Fruit fly (Drosophila melanogaster) whole organism, embryonic: Measurements from ENCODE around the gene CG42571.

Experiments used
- Antp ChIP-seq: fragments of 200-800 bp; sonication (Bioruptor generic); optimal IDR thresholded peaks from 3 replicates; lab custom pipeline; 2016; ENCODE audit warnings: missing biosample characterization, missing genetic modification characterization
- Atf6 ChIP-seq: fragments of 200-800 bp; sonication (Bioruptor generic); IDR thresholded peaks from 2 replicates; pipeline ENCODE4 v1.3.6; 2022; ENCODE audit warnings: missing biosample characterization, missing genetic modification characterization
- CG10979 ChIP-seq: fragments of 200-800 bp; sonication (Bioruptor generic); optimal IDR thresholded peaks from 2 replicates; lab custom pipeline; 2018; ENCODE audit warnings: missing biosample characterization, mild to moderate bottlenecking, missing genetic modification characterization, moderate library complexity
- CG11504 ChIP-seq: fragments of 200-800 bp; sonication (Bioruptor generic); optimal IDR thresholded peaks from 3 replicates; lab custom pipeline; 2019; ENCODE audit warnings: missing biosample characterization, mild to moderate bottlenecking, missing genetic modification characterization, moderate library complexity
- CG14860 ChIP-seq: fragments of 200-800 bp; sonication (Bioruptor generic); IDR thresholded peaks from 3 replicates; pipeline ENCODE4 v1.3.6; 2022; ENCODE audit warnings: missing biosample characterization, missing genetic modification characterization; ENCODE audit not compliant: partially characterized antibody
- CG15073 ChIP-seq: fragments of 200-800 bp; sonication (Bioruptor generic); optimal IDR thresholded peaks from 2 replicates; lab custom pipeline; 2016; ENCODE audit warnings: missing biosample characterization, missing genetic modification characterization
- CG17829 ChIP-seq: fragments of 200-800 bp; optimal IDR thresholded peaks from 2 replicates; lab custom pipeline; 2019; ENCODE audit warnings: missing biosample characterization, mild to moderate bottlenecking, missing genetic modification characterization, moderate library complexity
- CG2889 ChIP-seq: fragments of 200-800 bp; sonication (Bioruptor generic); IDR thresholded peaks from 3 replicates; pipeline ENCODE4 v1.3.6; 2022; ENCODE audit warnings: missing biosample characterization, missing genetic modification characterization
- CG31224 ChIP-seq: fragments of 200-800 bp; sonication (Bioruptor generic); IDR thresholded peaks from 2 replicates; pipeline ENCODE4 v1.3.6; 2022; ENCODE audit warnings: missing biosample characterization, missing genetic modification characterization
- CG3407 ChIP-seq: fragments of 200-800 bp; sonication (Bioruptor generic); optimal IDR thresholded peaks from 2 replicates; lab custom pipeline; 2018; ENCODE audit warnings: missing biosample characterization, mild to moderate bottlenecking, missing genetic modification characterization
- CG34422 ChIP-seq: fragments of 200-800 bp; sonication (Bioruptor generic); IDR thresholded peaks from 3 replicates; pipeline ENCODE4 v1.3.6; 2022; ENCODE audit warnings: missing biosample characterization, missing genetic modification characterization
- CG42726 ChIP-seq: fragments of 200-800 bp; sonication (Bioruptor generic); IDR thresholded peaks from 2 replicates; pipeline ENCODE4 v1.3.6; 2022; ENCODE audit warnings: missing biosample characterization, missing genetic modification characterization; ENCODE audit not compliant: partially characterized antibody
- CG4282 ChIP-seq: fragments of 200-800 bp; sonication (Bioruptor generic); optimal IDR thresholded peaks from 2 replicates; lab custom pipeline; 2016; ENCODE audit warnings: missing biosample characterization, missing genetic modification characterization
- CG4707 ChIP-seq: fragments of 200-800 bp; sonication (Bioruptor generic); optimal IDR thresholded peaks from 2 replicates; lab custom pipeline; 2018; ENCODE audit warnings: missing biosample characterization, mild to moderate bottlenecking, missing genetic modification characterization, moderate library complexity
- CG7372 ChIP-seq: fragments of 200-800 bp; sonication (Bioruptor generic); IDR thresholded peaks from 2 replicates; pipeline ENCODE4 v1.3.6; 2022; ENCODE audit warnings: missing biosample characterization, missing genetic modification characterization
- CG7839 ChIP-seq: fragments of 200-800 bp; sonication (Bioruptor generic); optimal IDR thresholded peaks from 3 replicates; lab custom pipeline; 2018; ENCODE audit warnings: missing biosample characterization, mild to moderate bottlenecking, missing genetic modification characterization, moderate library complexity
- Dfd ChIP-seq, 2 experiments: fragments of >200 bp; optimal IDR thresholded peaks; 2 replicates each; lab custom pipeline; 2017; ENCODE audit warnings: missing biosample characterization in 2 of 2, missing genetic modification characterization in 2 of 2
- Dip3 ChIP-seq: fragments of 200-800 bp; sonication (Bioruptor generic); optimal IDR thresholded peaks from 3 replicates; lab custom pipeline; 2016; ENCODE audit warnings: missing biosample characterization, missing genetic modification characterization
- Doc2 ChIP-seq: fragments of 200-800 bp; sonication (Bioruptor generic); IDR thresholded peaks from 2 replicates; pipeline ENCODE4 v1.3.6; 2022; ENCODE audit warnings: missing biosample characterization, missing genetic modification characterization
- Eip74EF ChIP-seq, 2 experiments: fragments of 200-800 bp in 1 of 2; fragments of >200 bp in 1 of 2; sonication (Bioruptor generic) in 1 of 2; optimal IDR thresholded peaks; 2 replicates each; lab custom pipeline; 2017 to 2019; ENCODE audit warnings: missing biosample characterization in 2 of 2, missing genetic modification characterization in 2 of 2, mild to moderate bottlenecking in 1 of 2, moderate library complexity in 1 of 2
- Gsc ChIP-seq: fragments of 200-800 bp; sonication (Bioruptor generic); IDR thresholded peaks from 2 replicates; pipeline ENCODE4 v1.3.6; 2022; ENCODE audit warnings: missing biosample characterization, missing genetic modification characterization
- HHEX ChIP-seq: fragments of 200-800 bp; sonication (Bioruptor generic); optimal IDR thresholded peaks from 3 replicates; lab custom pipeline; 2017; ENCODE audit warnings: missing biosample characterization, mild to moderate bottlenecking, missing genetic modification characterization, missing genetic modification reagents
- Hmr ChIP-seq: fragments of 200-800 bp; sonication (Bioruptor generic); optimal IDR thresholded peaks from 3 replicates; lab custom pipeline; 2017; ENCODE audit warnings: mild to moderate bottlenecking, missing biosample characterization, missing genetic modification reagents, missing genetic modification characterization
- Hr78 ChIP-seq, 2 experiments: fragments of 200-800 bp in 1 of 2; fragments of >200 bp in 1 of 2; sonication (Bioruptor generic) in 1 of 2; optimal IDR thresholded peaks; 2 replicates each; lab custom pipeline; 2017 to 2019; ENCODE audit warnings: missing biosample characterization in 2 of 2, missing genetic modification characterization in 2 of 2, mild to moderate bottlenecking in 1 of 2, moderate library complexity in 1 of 2
- MTF-1 ChIP-seq: fragments of 200-800 bp; sonication (Bioruptor generic); optimal IDR thresholded peaks from 2 replicates; lab custom pipeline; 2018; ENCODE audit warnings: missing biosample characterization, mild to moderate bottlenecking, missing genetic modification characterization, borderline replicate concordance
- Oli ChIP-seq: fragments of 200-800 bp; sonication (Bioruptor generic); optimal IDR thresholded peaks from 2 replicates; lab custom pipeline; 2018; ENCODE audit warnings: missing biosample characterization, mild to moderate bottlenecking, missing genetic modification characterization, moderate library complexity
- Rfx ChIP-seq: fragments of 200-800 bp; sonication (Bioruptor generic); IDR thresholded peaks from 2 replicates; pipeline ENCODE4 v1.3.6; 2022; ENCODE audit warnings: missing biosample characterization, missing genetic modification characterization
- Sox102F ChIP-seq: fragments of 200-800 bp; sonication (Bioruptor generic); optimal IDR thresholded peaks from 2 replicates; lab custom pipeline; 2018; ENCODE audit warnings: missing biosample characterization, mild to moderate bottlenecking, missing genetic modification characterization, moderate library complexity
- ara ChIP-seq: fragments of 200-800 bp; sonication (Bioruptor generic); IDR thresholded peaks from 2 replicates; pipeline ENCODE4 v1.3.6; 2022; ENCODE audit warnings: missing biosample characterization, missing genetic modification characterization
- ato ChIP-seq: fragments of 200-800 bp; sonication (Bioruptor generic); IDR thresholded peaks from 2 replicates; pipeline ENCODE4 v1.3.6; 2022; ENCODE audit warnings: missing biosample characterization, missing genetic modification characterization; ENCODE audit not compliant: partially characterized antibody
- bab2 ChIP-seq: fragments of 200-800 bp; sonication (Bioruptor generic); optimal IDR thresholded peaks from 2 replicates; lab custom pipeline; 2016; ENCODE audit warnings: missing biosample characterization, missing genetic modification characterization
- btn ChIP-seq: fragments of 200-800 bp; sonication (Bioruptor generic); optimal IDR thresholded peaks from 2 replicates; lab custom pipeline; 2016; ENCODE audit warnings: missing biosample characterization, missing genetic modification characterization
- dpn ChIP-seq, 2 experiments: fragments of 200-800 bp; sonication (Bioruptor generic); optimal IDR thresholded peaks; 3 replicates each; lab custom pipeline; 2016; ENCODE audit warnings: missing biosample characterization in 2 of 2, missing genetic modification characterization in 2 of 2
- ewg ChIP-seq: fragments of 200-800 bp; sonication (Bioruptor generic); optimal IDR thresholded peaks from 3 replicates; lab custom pipeline; 2017; ENCODE audit warnings: mild to moderate bottlenecking, missing biosample characterization, missing genetic modification reagents, missing genetic modification characterization
- gcm2 ChIP-seq: fragments of 200-800 bp; sonication (Bioruptor generic); optimal IDR thresholded peaks from 2 replicates; lab custom pipeline; 2016; ENCODE audit warnings: missing biosample characterization, missing genetic modification characterization
- gem ChIP-seq: fragments of 200-800 bp; sonication (Bioruptor generic); optimal IDR thresholded peaks from 2 replicates; lab custom pipeline; 2019; ENCODE audit warnings: missing biosample characterization, mild to moderate bottlenecking, missing genetic modification characterization, moderate library complexity
- her ChIP-seq: fragments of 200-800 bp; sonication (Bioruptor generic); optimal IDR thresholded peaks from 2 replicates; lab custom pipeline; 2016; ENCODE audit warnings: missing biosample characterization, missing genetic modification characterization
- kah ChIP-seq: fragments of 200-800 bp; sonication (Bioruptor generic); optimal IDR thresholded peaks from 2 replicates; lab custom pipeline; 2018; ENCODE audit warnings: missing biosample characterization, mild to moderate bottlenecking, missing genetic modification characterization
- mld ChIP-seq: fragments of 200-800 bp; sonication (Bioruptor generic); IDR thresholded peaks from 3 replicates; pipeline ENCODE4 v1.3.6; 2022; ENCODE audit warnings: missing biosample characterization, missing genetic modification characterization; ENCODE audit not compliant: partially characterized antibody
- nerfin-1 ChIP-seq: fragments of 200-800 bp; sonication (Bioruptor generic); optimal IDR thresholded peaks from 3 replicates; lab custom pipeline; 2019; ENCODE audit warnings: missing biosample characterization, mild to moderate bottlenecking, missing genetic modification characterization, moderate library complexity
- pb ChIP-seq: fragments of 200-800 bp; sonication (Bioruptor generic); optimal IDR thresholded peaks from 3 replicates; lab custom pipeline; 2016; ENCODE audit warnings: missing biosample characterization, missing genetic modification characterization
- sc ChIP-seq, 3 experiments: fragments of >200 bp in 2 of 3; fragments of 200-800 bp in 1 of 3; sonication (Bioruptor generic) in 1 of 3; optimal IDR thresholded peaks; 2 replicates in 2 of 3; 3 replicates in 1 of 3; lab custom pipeline; 2017; ENCODE audit warnings: mild to moderate bottlenecking in 1 of 3, missing biosample characterization in 1 of 3, missing genetic modification characterization in 1 of 3, missing genetic modification reagents in 1 of 3
- so ChIP-seq: fragments of 200-800 bp; sonication (Bioruptor generic); IDR thresholded peaks from 3 replicates; pipeline ENCODE4 v1.3.6; 2022; ENCODE audit warnings: missing biosample characterization, missing genetic modification characterization
- stc ChIP-seq: fragments of 200-800 bp; sonication (Bioruptor generic); IDR thresholded peaks from 2 replicates; pipeline ENCODE4 v1.3.6; 2022; ENCODE audit warnings: missing biosample characterization, missing genetic modification characterization
- stwl ChIP-seq: fragments of 200-800 bp; sonication (Bioruptor generic); optimal IDR thresholded peaks from 3 replicates; lab custom pipeline; 2018; ENCODE audit warnings: missing biosample characterization, mild to moderate bottlenecking, missing genetic modification characterization, moderate library complexity
- tup ChIP-seq: fragments of 200-800 bp; sonication (Bioruptor generic); optimal IDR thresholded peaks from 2 replicates; lab custom pipeline; 2016; ENCODE audit warnings: missing biosample characterization, mild to moderate bottlenecking, missing genetic modification characterization, moderate library complexity
- twi ChIP-seq: fragments of 200-800 bp; optimal IDR thresholded peaks from 2 replicates; lab custom pipeline; 2019; ENCODE audit warnings: missing biosample characterization, mild to moderate bottlenecking, missing genetic modification characterization, moderate library complexity
- wdn ChIP-seq: fragments of 200-800 bp; sonication (Bioruptor generic); IDR thresholded peaks from 2 replicates; pipeline ENCODE4 v1.3.6; 2022; ENCODE audit warnings: missing biosample characterization, missing genetic modification characterization
- zen ChIP-seq: fragments of 200-800 bp; sonication (Bioruptor generic); optimal IDR thresholded peaks from 3 replicates; lab custom pipeline; 2018; ENCODE audit warnings: missing biosample characterization, mild to moderate bottlenecking, missing genetic modification characterization, moderate library complexity
- zf30C ChIP-seq: fragments of 200-800 bp; sonication (Bioruptor generic); optimal IDR thresholded peaks from 3 replicates; lab custom pipeline; 2018; ENCODE audit warnings: missing biosample characterization, mild to moderate bottlenecking, missing genetic modification characterization

Gene CG42571

DNA sequence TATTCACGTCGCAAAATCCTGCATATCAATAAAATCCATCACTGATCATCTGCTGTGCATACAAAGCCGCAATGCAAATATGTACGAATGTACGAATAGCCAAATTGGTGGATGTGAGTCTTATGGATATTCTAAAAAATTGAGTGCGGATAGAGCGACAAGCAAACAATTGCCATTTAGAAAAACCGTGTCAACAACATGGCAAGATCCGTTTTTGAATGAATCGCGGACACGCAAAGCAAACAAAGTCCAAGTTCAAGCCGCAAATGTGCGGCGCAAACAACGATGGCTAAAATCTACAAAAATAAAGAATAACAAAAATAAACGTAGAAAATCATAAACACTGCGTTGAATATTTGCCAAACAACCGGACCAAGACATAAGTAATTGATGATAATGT, 26.7 kb upstream of the CG42571 start (continued):
- TF ChIP-seq Antp (no peak), gem (peak; percentile 16), Gsc (GFP tag; lab: Robert Waterston, UW) (no peak), so (peak; percentile 54; the same call in 1 of the 3 replicates), Atf6 (GFP tag; lab: Robert Waterston, UW) (peak; percentile 40; the same call in 1 of the 2 replicates), btn (no peak), Eip74EF (GFP tag; optimal IDR thresholded peaks at IDR 0.05; lab: Kevin White, UChicago) (no peak), stc (GFP tag; lab: Robert Waterston, UW) (no peak), zen (tag; lab: Kevin White, UChicago) (no peak), dpn (GFP tag; optimal IDR thresholded peaks at IDR 0.05; lab: Kevin White, UChicago) (peak in 1 of 2 experiments; percentile 7), CG10979 (tag; lab: Kevin White, UChicago) (no peak), CG17829 (tag; lab: Kevin White, UChicago) (no peak), gcm2 (GFP tag; lab: Kevin White, UChicago) (no peak), her (GFP tag; lab: Kevin White, UChicago) (peak; percentile 24), Hr78 (GFP tag; optimal IDR thresholded peaks at IDR 0.05; lab: Kevin White, UChicago) (no peak), ewg (GFP tag; lab: Kevin White, UChicago) (no peak), CG34422 (GFP tag; lab: Robert Waterston, UW) (no peak), CG31224 (GFP tag; lab: Robert Waterston, UW) (no peak), MTF-1 (GFP tag; lab: Kevin White, UChicago) (no peak), wdn (GFP tag; lab: Robert Waterston, UW) (0 out of 2 replicates have a peak, but pooled peaks have one; percentile 10), Oli (no peak), Dip3 (no peak), CG4707 (GFP tag; lab: Kevin White, UChicago) (no peak), Hmr (GFP tag; lab: Kevin White, UChicago) (peak; percentile 37), nerfin-1 (tag; lab: Kevin White, UChicago) (no peak), CG7839 (tag; lab: Kevin White, UChicago) (no peak), bab2 (GFP tag; lab: Kevin White, UChicago) (peak; percentile 9), CG11504 (tag; lab: Kevin White, UChicago) (no peak), CG2889 (GFP tag; lab: Robert Waterston, UW) (no peak), pb (no peak), twi (tag; lab: Kevin White, UChicago) (no peak), CG42726 (no peak), ato (no peak), Sox102F (GFP tag; lab: Kevin White, UChicago) (no peak), CG4282 (GFP tag; lab: Kevin White, UChicago) (no peak), mld (GFP tag; lab: Robert Waterston, UW) (no peak), stwl (no peak), Rfx (GFP tag; lab: Robert Waterston, UW) (peak; percentile 7; the same call in 1 of the 2 replicates), kah (GFP tag; lab: Kevin White, UChicago) (no peak), CG3407 (GFP tag; lab: Kevin White, UChicago) (no peak), HHEX (GFP tag; lab: Kevin White, UChicago) (peak; percentile 17), Dfd (GFP tag; optimal IDR thresholded peaks at IDR 0.05; lab: Kevin White, UChicago) (no peak), Doc2 (GFP tag; lab: Robert Waterston, UW) (no peak), sc (optimal IDR thresholded peaks at IDR 0.05; lab: Kevin White, UChicago) (no peak), sc (GFP tag; optimal IDR thresholded peaks at IDR 0.05; lab: Kevin White, UChicago) (no peak), ara (no peak), CG14860 (GFP tag; lab: Robert Waterston, UW) (no peak), zf30C (no peak), tup (GFP tag; lab: Kevin White, UChicago) (no peak), CG7372 (no peak), CG15073 (no peak)
